Worm (Caenorhabditis elegans) whole organism, L4 larva: ENCODE measurements around the gene B0303.16.

Experiments used
- daf-19 ChIP-seq: fragments of 200-800 bp; sonication (Bioruptor generic); conservative IDR thresholded peaks from 2 replicates; pipeline ENCODE4 v1.3.6; 2022; ENCODE audit warnings: missing genetic modification characterization, missing compliant biosample characterization
- snpc-4 ChIP-seq: fragments of 150-350 bp; optimal IDR thresholded peaks from 2 replicates; lab custom pipeline; 2014; ENCODE audit warnings: missing biosample characterization, missing genetic modification characterization

DNA sequence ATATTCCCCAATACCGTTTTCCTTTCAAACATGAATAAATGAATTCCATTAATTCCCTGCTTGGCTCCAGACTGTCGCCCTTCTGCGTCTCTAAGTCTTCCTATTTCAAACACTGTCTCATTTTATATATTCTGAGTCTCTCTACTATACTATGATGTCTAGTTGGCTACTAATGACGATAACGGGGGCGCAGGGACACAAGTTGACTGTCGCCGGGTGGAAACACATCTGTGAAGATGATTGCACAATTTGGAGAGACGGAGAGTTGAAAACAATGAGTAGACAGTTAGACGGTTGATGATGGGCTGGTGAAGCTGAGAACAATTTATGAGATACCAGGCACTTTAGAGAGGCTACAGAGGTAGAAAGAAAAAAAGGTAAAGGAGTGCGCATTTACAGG lies 44.6 kb downstream of the B0303.16 start, which contains the start of gene sma-2:
- TF ChIP-seq snpc-4 (no peak), daf-19 (GFP tag; lab: Robert Waterston, UW) (no peak)
